Worm (Caenorhabditis elegans) whole organism, L4 larva: Measurements from ENCODE around the gene F47B8.13.

Source experiments
- F10B5.3 ChIP-seq: sonication (generic microtip); optimal IDR thresholded peaks from 2 replicates; lab custom pipeline; 2016; ENCODE audit warnings: mild to moderate bottlenecking, missing genetic modification characterization, missing compliant biosample characterization
- ZK337.2 ChIP-seq: fragments of 200-800 bp; sonication (Bioruptor generic); IDR thresholded peaks from 2 replicates; pipeline ENCODE4 v1.3.6; 2022; ENCODE audit warnings: missing genetic modification reagents, missing genetic modification characterization, missing compliant biosample characterization
- aha-1 ChIP-seq: fragments of 150-350 bp; peaks from one replicate; lab custom pipeline; 2014; ENCODE audit warnings: missing biosample characterization, missing genetic modification characterization
- aly-2 ChIP-seq: sonication (generic microtip); optimal IDR thresholded peaks from 2 replicates; lab custom pipeline; 2018; ENCODE audit warnings: missing biosample characterization, missing genetic modification characterization
- ama-1 ChIP-seq: fragments of 150-350 bp; optimal IDR thresholded peaks from 2 replicates; lab custom pipeline; 2014; ENCODE audit warnings: inconsistent platforms, mixed read lengths
- ceh-82 ChIP-seq: sonication (generic microtip); optimal IDR thresholded peaks from 2 replicates; lab custom pipeline; 2017; ENCODE audit warnings: missing biosample characterization, missing genetic modification characterization
- daf-16 ChIP-seq, 3 experiments: sonication (generic microtip); optimal IDR thresholded peaks; 2 replicates each; lab custom pipeline; 2016 to 2017; ENCODE audit warnings: missing genetic modification characterization in 3 of 3, missing genetic modification reagents in 3 of 3, mild to moderate bottlenecking in 2 of 3, missing compliant biosample characterization in 2 of 3, missing biosample characterization in 1 of 3, moderate library complexity in 1 of 3
- daf-8 ChIP-seq: fragments of 200-800 bp; sonication (Bioruptor generic); IDR thresholded peaks from 2 replicates; pipeline ENCODE4 v1.3.6; 2022; ENCODE audit warnings: missing genetic modification characterization, missing compliant biosample characterization
- dmd-6 ChIP-seq: fragments of 200-800 bp; sonication (Bioruptor generic); IDR thresholded peaks from 2 replicates; pipeline ENCODE4 v1.3.6; 2022; ENCODE audit warnings: missing genetic modification reagents, missing genetic modification characterization, missing compliant biosample characterization
- dmd-8 ChIP-seq: fragments of 200-800 bp; sonication (Bioruptor generic); IDR thresholded peaks from 2 replicates; pipeline ENCODE4 v1.3.6; 2022; ENCODE audit warnings: missing genetic modification characterization, missing compliant biosample characterization
- dmd-9 ChIP-seq: fragments of 200-800 bp; sonication (Bioruptor generic); IDR thresholded peaks from 2 replicates; pipeline ENCODE4 v1.3.6; 2022; ENCODE audit warnings: missing genetic modification reagents, missing genetic modification characterization, missing compliant biosample characterization
- duxl-1 ChIP-seq: sonication (generic microtip); optimal IDR thresholded peaks from 2 replicates; lab custom pipeline; 2016; ENCODE audit warnings: mild to moderate bottlenecking, missing genetic modification characterization, moderate library complexity, missing compliant biosample characterization; ENCODE audit not compliant: poor library complexity
- dve-1 ChIP-seq: sonication (generic microtip); optimal IDR thresholded peaks from 2 replicates; lab custom pipeline; 2017; ENCODE audit warnings: antibody characterized with exemption, mild to moderate bottlenecking, missing genetic modification characterization, missing compliant biosample characterization; ENCODE audit not compliant: insufficient read depth
- egl-43 ChIP-seq: fragments of 200-800 bp; sonication (Bioruptor generic); IDR thresholded peaks from 2 replicates; pipeline ENCODE4 v1.3.6; 2022; ENCODE audit warnings: missing genetic modification reagents, missing genetic modification characterization, missing compliant biosample characterization
- hif-1 ChIP-seq, 2 experiments: sonication (generic microtip); optimal IDR thresholded peaks; 2 replicates each; lab custom pipeline; 2016 to 2017; ENCODE audit warnings: missing compliant biosample characterization in 2 of 2, missing genetic modification characterization in 2 of 2, missing genetic modification reagents in 2 of 2, missing genotype in 2 of 2, mild to moderate bottlenecking in 1 of 2
- hlh-11 ChIP-seq: fragments of 200-800 bp; sonication (Bioruptor generic); optimal IDR thresholded peaks from 2 replicates; lab custom pipeline; 2018; ENCODE audit warnings: mild to moderate bottlenecking, missing genetic modification characterization, missing compliant biosample characterization
- hlh-30 ChIP-seq: sonication (generic microtip); optimal IDR thresholded peaks from 2 replicates; lab custom pipeline; 2017; ENCODE audit warnings: antibody characterized with exemption, mild to moderate bottlenecking, missing genetic modification characterization, missing compliant biosample characterization; ENCODE audit not compliant: insufficient read depth
- lim-7 ChIP-seq: fragments of 200-800 bp; sonication (Bioruptor generic); IDR thresholded peaks from 2 replicates; pipeline ENCODE4 v1.3.6; 2022; ENCODE audit warnings: missing genetic modification characterization, missing compliant biosample characterization
- lin-1 ChIP-seq: fragments of 200-800 bp; sonication (Bioruptor generic); IDR thresholded peaks from 2 replicates; pipeline ENCODE4 v1.3.6; 2022; ENCODE audit warnings: missing genetic modification reagents, missing genetic modification characterization, missing compliant biosample characterization
- lin-29 ChIP-seq: fragments of 200-800 bp; sonication (Bioruptor generic); IDR thresholded peaks from 2 replicates; pipeline ENCODE4 v1.3.6; 2022; ENCODE audit warnings: missing genetic modification reagents, missing genetic modification characterization, missing compliant biosample characterization
- lin-38 ChIP-seq: fragments of 200-800 bp; sonication (Bioruptor generic); IDR thresholded peaks from 2 replicates; pipeline ENCODE4 v1.3.6; 2022; ENCODE audit warnings: missing genetic modification reagents, missing genetic modification characterization, missing compliant biosample characterization
- lin-39 ChIP-seq: fragments of 150-350 bp; optimal IDR thresholded peaks from 2 replicates; lab custom pipeline; 2014; ENCODE audit warnings: missing biosample characterization, missing genetic modification reagents, missing genetic modification characterization
- lir-3 ChIP-seq: sonication (generic microtip); optimal IDR thresholded peaks from 2 replicates; lab custom pipeline; 2016; ENCODE audit warnings: mild to moderate bottlenecking, missing genetic modification characterization, missing compliant biosample characterization
- lsy-2 ChIP-seq, 2 experiments: fragments of 150-350 bp in 1 of 2; sonication (generic microtip) in 1 of 2; optimal IDR thresholded peaks; 2 replicates each; lab custom pipeline; 2014 to 2017; ENCODE audit warnings: missing biosample characterization in 2 of 2, missing genetic modification characterization in 2 of 2
- madf-9 ChIP-seq: fragments of 200-800 bp; sonication (Bioruptor generic); conservative IDR thresholded peaks from 2 replicates; pipeline ENCODE4 v1.3.6; 2022; ENCODE audit warnings: missing genetic modification reagents, missing genetic modification characterization, missing compliant biosample characterization
- mdl-1 ChIP-seq, 2 experiments: fragments of 150-350 bp in 1 of 2; sonication (generic microtip) in 1 of 2; optimal IDR thresholded peaks; 2 replicates each; lab custom pipeline; 2014 to 2017; ENCODE audit warnings: missing biosample characterization in 2 of 2, missing genetic modification characterization in 2 of 2
- mdt-29 ChIP-seq: fragments of 200-800 bp; sonication (Bioruptor generic); IDR thresholded peaks from 2 replicates; pipeline ENCODE4 v1.3.6; 2022; ENCODE audit warnings: missing genetic modification reagents, missing genetic modification characterization, missing compliant biosample characterization
- mep-1 ChIP-seq: fragments of 150-350 bp; sonication (generic microtip); optimal IDR thresholded peaks from 3 replicates; lab custom pipeline; 2014; ENCODE audit warnings: missing biosample characterization, missing genetic modification characterization
- mxl-2 ChIP-seq: fragments of 200-800 bp; sonication (Bioruptor generic); conservative IDR thresholded peaks from 2 replicates; pipeline ENCODE4 v1.3.6; 2022; ENCODE audit warnings: missing genetic modification reagents, missing genetic modification characterization, missing compliant biosample characterization
- nhr-10 ChIP-seq: fragments of 150-350 bp; optimal IDR thresholded peaks from 2 replicates; lab custom pipeline; 2014; ENCODE audit warnings: missing biosample characterization, missing genetic modification characterization
- nhr-102 ChIP-seq: sonication (generic microtip); optimal IDR thresholded peaks from 2 replicates; lab custom pipeline; 2016; ENCODE audit warnings: mild to moderate bottlenecking, missing genetic modification characterization, moderate library complexity, missing compliant biosample characterization
- nhr-11 ChIP-seq: fragments of 150-350 bp; optimal IDR thresholded peaks from 2 replicates; lab custom pipeline; 2014; ENCODE audit warnings: missing biosample characterization, missing genetic modification characterization
- nhr-237 ChIP-seq: sonication (generic microtip); optimal IDR thresholded peaks from 2 replicates; lab custom pipeline; 2017; ENCODE audit warnings: missing biosample characterization, missing genetic modification characterization
- nhr-25 ChIP-seq: sonication (generic microtip); optimal IDR thresholded peaks from 2 replicates; lab custom pipeline; 2017; ENCODE audit warnings: missing genetic modification characterization, mild to moderate bottlenecking, missing compliant biosample characterization, antibody characterized with exemption, moderate library complexity, borderline replicate concordance; ENCODE audit not compliant: insufficient read depth
- nhr-28 ChIP-seq: fragments of 150-350 bp; optimal IDR thresholded peaks from 2 replicates; lab custom pipeline; 2014; ENCODE audit warnings: missing biosample characterization, missing genetic modification characterization
- nhr-42 ChIP-seq: fragments of 200-800 bp; sonication (Bioruptor generic); IDR thresholded peaks from 2 replicates; pipeline ENCODE4 v1.3.6; 2022; ENCODE audit warnings: missing genetic modification characterization, missing compliant biosample characterization
- nhr-48 ChIP-seq: sonication (generic microtip); optimal IDR thresholded peaks from 2 replicates; lab custom pipeline; 2016; ENCODE audit warnings: mild to moderate bottlenecking, missing genetic modification characterization, missing compliant biosample characterization
- nhr-6 ChIP-seq: fragments of 150-350 bp; optimal IDR thresholded peaks from 2 replicates; lab custom pipeline; 2014; ENCODE audit warnings: missing biosample characterization, missing genetic modification characterization
- pha-4 ChIP-seq, 2 experiments: fragments of 150-350 bp in 1 of 2; fragments of 200-800 bp in 1 of 2; sonication (Bioruptor generic) in 1 of 2; IDR thresholded peaks in 1 of 2; optimal IDR thresholded peaks in 1 of 2; 2 replicates each; pipeline versions ENCODE4 v1.3.6 to Lab custom; 2014 to 2022; ENCODE audit warnings: missing genetic modification characterization in 2 of 2, missing genetic modification reagents in 2 of 2, missing biosample characterization in 1 of 2, missing compliant biosample characterization in 1 of 2
- rbr-2 ChIP-seq: sonication (generic microtip); optimal IDR thresholded peaks from 2 replicates; lab custom pipeline; 2016; ENCODE audit warnings: missing genotype, missing genetic modification characterization, missing compliant biosample characterization
- saeg-2 ChIP-seq: fragments of 200-800 bp; sonication (Bioruptor generic); IDR thresholded peaks from 2 replicates; pipeline ENCODE4 v1.3.6; 2022; ENCODE audit warnings: missing genetic modification reagents, missing genetic modification characterization, missing compliant biosample characterization
- set-16 ChIP-seq: fragments of 200-800 bp; sonication (Bioruptor generic); IDR thresholded peaks from 2 replicates; pipeline ENCODE4 v1.3.6; 2022; ENCODE audit warnings: missing genetic modification reagents, missing genetic modification characterization, missing compliant biosample characterization
- skn-1 ChIP-seq: fragments of 150-350 bp; optimal IDR thresholded peaks from 2 replicates; lab custom pipeline; 2014; ENCODE audit warnings: missing biosample characterization, missing genetic modification characterization
- snpc-1.2 ChIP-seq: fragments of 200-800 bp; sonication (Bioruptor generic); IDR thresholded peaks from 2 replicates; pipeline ENCODE4 v1.3.6; 2022; ENCODE audit warnings: missing genetic modification reagents, missing genetic modification characterization, missing compliant biosample characterization
- tra-1 ChIP-seq: fragments of 200-800 bp; sonication (Bioruptor generic); IDR thresholded peaks from 2 replicates; pipeline ENCODE4 v1.3.6; 2022; ENCODE audit warnings: missing genetic modification reagents, missing genetic modification characterization, missing compliant biosample characterization
- vab-7 ChIP-seq: fragments of 200-800 bp; sonication (Bioruptor generic); IDR thresholded peaks from 2 replicates; pipeline ENCODE4 v1.3.6; 2022; ENCODE audit warnings: missing genetic modification reagents, missing genetic modification characterization, missing compliant biosample characterization
- zag-1 ChIP-seq: fragments of 150-350 bp; optimal IDR thresholded peaks from 2 replicates; lab custom pipeline; 2014; ENCODE audit warnings: missing biosample characterization, missing genetic modification characterization
- zfp-2 ChIP-seq: sonication (generic microtip); optimal IDR thresholded peaks from 2 replicates; lab custom pipeline; 2016; ENCODE audit warnings: mild to moderate bottlenecking, missing genetic modification characterization, missing compliant biosample characterization
- ztf-11 ChIP-seq: fragments of 150-350 bp; optimal IDR thresholded peaks from 2 replicates; lab custom pipeline; 2014; ENCODE audit warnings: missing biosample characterization, missing genetic modification characterization

Gene F47B8.13

ce11 chrV:14350949-14351348 is 31.4 kb upstream of the F47B8.13 start (continued):
- peak; percentile 70 for TF ChIP-seq vab-7 (GFP tag; lab: Robert Waterston, UW)
- TF ChIP-seq ztf-11 (tag; lab: Kevin White, UChicago): no peak
- TF ChIP-seq tra-1 (GFP tag; lab: Robert Waterston, UW): peak; percentile 80
- TF ChIP-seq dmd-6: peak; percentile 88
- peak; percentile 67 to 81 for TF ChIP-seq lsy-2 (tag; optimal IDR thresholded peaks at IDR 0.05; lab: Kevin White, UChicago)
- TF ChIP-seq nhr-237: no peak
- peak; percentile 67 for TF ChIP-seq hlh-30 (tag; lab: Kevin White, UChicago)
- peak; percentile 20 for TF ChIP-seq aly-2
- TF ChIP-seq dve-1: peak; percentile 56
- no peak for TF ChIP-seq lir-3 (tag; lab: Kevin White, UChicago)
- peak; percentile 72; the same call in 1 of the 2 replicates for TF ChIP-seq lin-1 (GFP tag; lab: Robert Waterston, UW)
- TF ChIP-seq ceh-82: no peak
- peak; percentile 84 for TF ChIP-seq nhr-11 (tag; lab: Kevin White, UChicago)
- peak; percentile 86 for TF ChIP-seq rbr-2 (tag; lab: Kevin White, UChicago)
- peak; percentile 98 for TF ChIP-seq nhr-6
- TF ChIP-seq nhr-10: peak; percentile 59
- no peak for TF ChIP-seq F10B5.3 (tag; lab: Kevin White, UChicago)
- TF ChIP-seq ama-1: peak; percentile 18
- peak; percentile 90 for TF ChIP-seq hlh-11 (tag; lab: Kevin White, UChicago)
- no peak for TF ChIP-seq saeg-2 (GFP tag; lab: Robert Waterston, UW)
- peak; percentile 23 to 70 for TF ChIP-seq mdl-1 (tag; optimal IDR thresholded peaks at IDR 0.05; lab: Kevin White, UChicago)
- 0 out of 2 replicates have a peak, but pooled peaks have one; percentile 38 for TF ChIP-seq madf-9
- no peak for TF ChIP-seq dmd-8 (GFP tag; lab: Robert Waterston, UW)
- TF ChIP-seq zfp-2 (tag; lab: Kevin White, UChicago): peak; percentile 15
- TF ChIP-seq daf-8 (GFP tag; lab: Robert Waterston, UW): no peak
- TF ChIP-seq daf-16 (GFP tag; optimal IDR thresholded peaks at IDR 0.05; lab: Kevin White, UChicago): no peak
- TF ChIP-seq daf-16 (tag; optimal IDR thresholded peaks at IDR 0.05; lab: Kevin White, UChicago): peak; percentile 60
- TF ChIP-seq mdt-29: peak; percentile 59; the same call in 1 of the 2 replicates
- TF ChIP-seq nhr-42: 0 out of 2 replicates have a peak, but pooled peaks have one; percentile 51
- TF ChIP-seq nhr-28 (tag; lab: Kevin White, UChicago): peak; percentile 88
- TF ChIP-seq zag-1: no peak
- 0 out of 2 replicates have a peak, but pooled peaks have one; percentile 24 for TF ChIP-seq lin-29 (GFP tag; lab: Robert Waterston, UW)
- no peak for TF ChIP-seq skn-1
- TF ChIP-seq pha-4 (GFP tag; IDR thresholded peaks at IDR 0.05; lab: Robert Waterston, UW): peak; percentile 11; the same call in 1 of the 2 replicates
- no peak for TF ChIP-seq pha-4 (tag; optimal IDR thresholded peaks at IDR 0.05; lab: Kevin White, UChicago)
- peak; percentile 4 for TF ChIP-seq nhr-25 (tag; lab: Kevin White, UChicago)
- TF ChIP-seq ZK337.2 (GFP tag; lab: Robert Waterston, UW): no peak
- TF ChIP-seq duxl-1: peak; percentile 23
- TF ChIP-seq nhr-48 (tag; lab: Kevin White, UChicago): peak; percentile 46
- peak; percentile 94 for TF ChIP-seq set-16 (GFP tag; lab: Robert Waterston, UW)
- TF ChIP-seq nhr-102 (tag; lab: Kevin White, UChicago): peak; percentile 11
- no peak for TF ChIP-seq mxl-2 (GFP tag; lab: Robert Waterston, UW)
- peak; percentile 86 for TF ChIP-seq egl-43 (GFP tag; lab: Robert Waterston, UW)
- TF ChIP-seq snpc-1.2 (GFP tag; lab: Robert Waterston, UW): no peak
- 0 out of 2 replicates have a peak, but pooled peaks have one; percentile 40 for TF ChIP-seq lim-7 (GFP tag; lab: Robert Waterston, UW)
- peak in 1 of 2 experiments; percentile 70 for TF ChIP-seq hif-1 (tag; optimal IDR thresholded peaks at IDR 0.05; lab: Kevin White, UChicago)
- peak; percentile 63; the same call in 1 of the 2 replicates for TF ChIP-seq dmd-9 (GFP tag; lab: Robert Waterston, UW)
- peak; percentile 92 for TF ChIP-seq lin-38 (GFP tag; lab: Robert Waterston, UW)
- TF ChIP-seq mep-1 (tag; lab: Kevin White, UChicago): peak; percentile 93
- TF ChIP-seq lin-39: no peak
- TF ChIP-seq aha-1: peak; percentile 99
